Worm (Caenorhabditis elegans) whole organism, L1 larva: Measurements from ENCODE around the gene T17H7.7.

Source experiments
- C04F5.9 ChIP-seq: sonication (generic microtip); optimal IDR thresholded peaks from 2 replicates; lab custom pipeline; 2016; ENCODE audit warnings: missing genetic modification characterization, missing compliant biosample characterization
- C16A3.4 ChIP-seq: fragments of 150-350 bp; optimal IDR thresholded peaks from 2 replicates; lab custom pipeline; 2014; ENCODE audit warnings: missing biosample characterization, missing genetic modification characterization
- aha-1 ChIP-seq: fragments of 150-350 bp; optimal IDR thresholded peaks from 2 replicates; lab custom pipeline; 2014; ENCODE audit warnings: missing biosample characterization, missing genetic modification characterization
- alr-1 ChIP-seq: fragments of 200-800 bp; sonication (Bioruptor generic); optimal IDR thresholded peaks from 2 replicates; lab custom pipeline; 2018; ENCODE audit warnings: borderline replicate concordance, mild to moderate bottlenecking, missing genetic modification characterization, missing compliant biosample characterization
- aly-2 ChIP-seq: fragments of 150-350 bp; optimal IDR thresholded peaks from 2 replicates; lab custom pipeline; 2014; ENCODE audit warnings: missing biosample characterization, missing genetic modification characterization
- ama-1 ChIP-seq: fragments of 150-350 bp; optimal IDR thresholded peaks from 2 replicates; lab custom pipeline; 2014
- ceh-63 ChIP-seq: fragments of 200-800 bp; sonication (Bioruptor generic); optimal IDR thresholded peaks from 2 replicates; lab custom pipeline; 2018; ENCODE audit warnings: mild to moderate bottlenecking, missing genetic modification characterization, missing compliant biosample characterization
- ceh-8 ChIP-seq: fragments of 200-800 bp; sonication (Bioruptor generic); optimal IDR thresholded peaks from 2 replicates; lab custom pipeline; 2018; ENCODE audit warnings: mild to moderate bottlenecking, missing genetic modification characterization, moderate library complexity, missing compliant biosample characterization
- dsc-1 ChIP-seq: sonication (generic microtip); optimal IDR thresholded peaks from 2 replicates; lab custom pipeline; 2016; ENCODE audit warnings: mild to moderate bottlenecking, missing genetic modification characterization, missing compliant biosample characterization
- efl-1 ChIP-seq, 4 experiments: fragments of 150-350 bp; optimal IDR thresholded peaks in 3 of 4; peaks in 1 of 4; 1 replicate in 1 of 4; 2 replicates in 3 of 4; lab custom pipeline; 2014; ENCODE audit warnings: missing biosample characterization in 2 of 4, missing genetic modification characterization in 2 of 4, missing genetic modification reagents in 2 of 4
- efl-3 ChIP-seq: fragments of 200-800 bp; sonication (Bioruptor generic); optimal IDR thresholded peaks from 2 replicates; lab custom pipeline; 2018; ENCODE audit warnings: mild to moderate bottlenecking, missing genetic modification characterization, missing compliant biosample characterization
- egl-13 ChIP-seq: sonication (generic microtip); optimal IDR thresholded peaks from 2 replicates; lab custom pipeline; 2016; ENCODE audit warnings: missing genotype, missing genetic modification reagents, missing genetic modification characterization, missing compliant biosample characterization
- fkh-10 ChIP-seq: sonication (generic microtip); optimal IDR thresholded peaks from 2 replicates; lab custom pipeline; 2017; ENCODE audit warnings: missing biosample characterization, missing genetic modification reagents, missing genetic modification characterization
- fkh-4 ChIP-seq: sonication (generic microtip); optimal IDR thresholded peaks from 2 replicates; lab custom pipeline; 2016; ENCODE audit warnings: missing compliant biosample characterization, missing genetic modification characterization, borderline replicate concordance
- fkh-8 ChIP-seq: sonication (generic microtip); optimal IDR thresholded peaks from 2 replicates; lab custom pipeline; 2016; ENCODE audit warnings: mild to moderate bottlenecking, missing genetic modification characterization, missing compliant biosample characterization
- fos-1 ChIP-seq: fragments of 150-350 bp; optimal IDR thresholded peaks from 2 replicates; lab custom pipeline; 2014; ENCODE audit warnings: missing biosample characterization, missing genetic modification characterization
- hlh-17 ChIP-seq: fragments of 200-800 bp; sonication (Bioruptor generic); optimal IDR thresholded peaks from 2 replicates; lab custom pipeline; 2018; ENCODE audit warnings: missing genetic modification characterization, mild to moderate bottlenecking, missing compliant biosample characterization, moderate library complexity, borderline replicate concordance
- irx-1 ChIP-seq: sonication (generic microtip); optimal IDR thresholded peaks from 2 replicates; lab custom pipeline; 2016; ENCODE audit warnings: missing genetic modification characterization, missing compliant biosample characterization
- isw-1 ChIP-seq: fragments of 200-800 bp; sonication (Bioruptor generic); IDR thresholded peaks from 2 replicates; pipeline ENCODE4 v1.3.6; 2022; ENCODE audit warnings: missing genetic modification characterization, missing compliant biosample characterization
- jun-1 ChIP-seq: fragments of 150-350 bp; optimal IDR thresholded peaks from 2 replicates; lab custom pipeline; 2014; ENCODE audit warnings: missing biosample characterization, missing genetic modification reagents, missing genetic modification characterization
- lin-15B ChIP-seq: fragments of 150-350 bp; sonication (generic microtip); optimal IDR thresholded peaks from 3 replicates; lab custom pipeline; 2014; ENCODE audit warnings: missing biosample characterization, missing genetic modification characterization
- lin-39 ChIP-seq: fragments of 150-350 bp; optimal IDR thresholded peaks from 2 replicates; lab custom pipeline; 2014; ENCODE audit warnings: missing biosample characterization, missing genetic modification reagents, missing genetic modification characterization
- lsy-2 ChIP-seq, 2 experiments: fragments of 150-350 bp; optimal IDR thresholded peaks; 2 replicates each; lab custom pipeline; 2014; ENCODE audit warnings: missing biosample characterization in 2 of 2, missing genetic modification characterization in 2 of 2
- mef-2 ChIP-seq: fragments of 150-350 bp; optimal IDR thresholded peaks from 2 replicates; lab custom pipeline; 2014; ENCODE audit warnings: missing biosample characterization, missing genetic modification characterization
- nhr-11 ChIP-seq: fragments of 150-350 bp; optimal IDR thresholded peaks from 2 replicates; lab custom pipeline; 2014; ENCODE audit warnings: missing biosample characterization, missing genetic modification characterization
- nhr-19 ChIP-seq: fragments of 200-800 bp; sonication (Bioruptor generic); conservative IDR thresholded peaks from 2 replicates; pipeline ENCODE4 v1.3.6; 2022; ENCODE audit warnings: missing genetic modification characterization, missing compliant biosample characterization
- nhr-237 ChIP-seq: fragments of 150-350 bp; optimal IDR thresholded peaks from 2 replicates; lab custom pipeline; 2014; ENCODE audit warnings: missing biosample characterization, missing genetic modification characterization
- nhr-47 ChIP-seq: sonication (generic microtip); optimal IDR thresholded peaks from 2 replicates; lab custom pipeline; 2016; ENCODE audit warnings: mild to moderate bottlenecking, missing genetic modification characterization, moderate library complexity, missing compliant biosample characterization
- nhr-71 ChIP-seq: sonication (generic microtip); optimal IDR thresholded peaks from 2 replicates; lab custom pipeline; 2016; ENCODE audit warnings: mild to moderate bottlenecking, missing genetic modification characterization, moderate library complexity, missing compliant biosample characterization
- nhr-76 ChIP-seq: sonication (generic microtip); optimal IDR thresholded peaks from 2 replicates; lab custom pipeline; 2017; ENCODE audit warnings: missing biosample characterization, missing genetic modification characterization
- nhr-85 ChIP-seq: sonication (generic microtip); peaks from one replicate; lab custom pipeline; 2016; ENCODE audit warnings: missing genetic modification characterization, inconsistent platforms, missing compliant biosample characterization
- nhr-90 ChIP-seq: sonication (generic microtip); optimal IDR thresholded peaks from 2 replicates; lab custom pipeline; 2016; ENCODE audit warnings: mild to moderate bottlenecking, missing genetic modification characterization, missing compliant biosample characterization; ENCODE audit not compliant: poor library complexity
- pqm-1 ChIP-seq: sonication (generic microtip); optimal IDR thresholded peaks from 3 replicates; lab custom pipeline; 2017; ENCODE audit warnings: missing biosample characterization, missing genetic modification characterization
- skn-1 ChIP-seq: fragments of 150-350 bp; optimal IDR thresholded peaks from 2 replicates; lab custom pipeline; 2014; ENCODE audit warnings: missing biosample characterization, missing genetic modification characterization
- snpc-4 ChIP-seq: fragments of 150-350 bp; optimal IDR thresholded peaks from 2 replicates; lab custom pipeline; 2014; ENCODE audit warnings: missing biosample characterization, missing genetic modification characterization
- unc-62 ChIP-seq: fragments of 150-350 bp; optimal IDR thresholded peaks from 2 replicates; lab custom pipeline; 2014; ENCODE audit warnings: missing biosample characterization, missing genetic modification reagents, missing genetic modification characterization
- unc-86 ChIP-seq: sonication (generic microtip); optimal IDR thresholded peaks from 2 replicates; lab custom pipeline; 2016; ENCODE audit warnings: missing genetic modification characterization, missing compliant biosample characterization
- unc-98 ChIP-seq: fragments of 200-800 bp; sonication (Bioruptor generic); IDR thresholded peaks from 2 replicates; pipeline ENCODE4 v1.3.6; 2022; ENCODE audit warnings: missing genetic modification characterization, missing compliant biosample characterization
- vab-15 ChIP-seq: sonication (generic microtip); optimal IDR thresholded peaks from 2 replicates; lab custom pipeline; 2017; ENCODE audit warnings: missing genotype, mild to moderate bottlenecking, missing genetic modification characterization, missing compliant biosample characterization
- zip-4 ChIP-seq: fragments of 200-800 bp; sonication (Bioruptor generic); optimal IDR thresholded peaks from 2 replicates; lab custom pipeline; 2018; ENCODE audit warnings: mild to moderate bottlenecking, missing genetic modification characterization, moderate library complexity, missing compliant biosample characterization
- ztf-11 ChIP-seq, 2 experiments: sonication (generic microtip); optimal IDR thresholded peaks; 2 replicates each; lab custom pipeline; 2016 to 2017; ENCODE audit warnings: missing genetic modification characterization in 2 of 2, missing biosample characterization in 1 of 2, missing compliant biosample characterization in 1 of 2

T17H7.7 gene

DNA sequence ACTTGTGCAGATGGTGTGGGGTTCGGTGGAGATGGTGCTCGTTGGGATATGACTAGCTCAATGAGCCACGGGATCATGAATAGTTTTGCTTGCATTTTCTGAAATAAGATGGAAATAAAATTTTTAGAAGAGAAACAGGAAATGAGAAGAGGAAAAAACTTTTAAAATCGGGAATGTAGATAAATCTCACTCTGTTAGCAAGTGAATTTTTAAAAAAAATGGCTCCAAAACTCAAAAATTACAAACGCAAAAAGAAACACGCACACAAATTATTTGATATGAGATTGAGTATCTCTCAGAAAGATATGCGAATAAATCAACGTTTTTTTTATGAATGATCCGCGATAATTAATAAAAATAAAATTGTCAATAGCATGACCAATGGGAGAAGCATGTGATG is at the start of gene T17H7.7:
T17H7.7 (minus strand) TSS at position 101 of the 400 bp plus-strand sequence.
- TF ChIP-seq nhr-11: no peak
- no peak for TF ChIP-seq pqm-1 (tag; lab: Kevin White, UChicago)
- no peak for TF ChIP-seq ztf-11 (tag; optimal IDR thresholded peaks at IDR 0.05; lab: Kevin White, UChicago)
- no peak for TF ChIP-seq nhr-237 (tag; lab: Kevin White, UChicago)
- TF ChIP-seq fkh-10: no peak
- no peak for TF ChIP-seq mef-2 (tag; lab: Kevin White, UChicago)
- no peak for TF ChIP-seq nhr-71 (tag; lab: Kevin White, UChicago)
- no peak for TF ChIP-seq irx-1
- TF ChIP-seq nhr-19 (GFP tag; lab: Robert Waterston, UW): no peak
- no peak for TF ChIP-seq hlh-17 (GFP tag; lab: Kevin White, UChicago)
- no peak for TF ChIP-seq zip-4 (GFP tag; lab: Kevin White, UChicago)
- TF ChIP-seq alr-1 (tag; lab: Kevin White, UChicago): no peak

DNA sequence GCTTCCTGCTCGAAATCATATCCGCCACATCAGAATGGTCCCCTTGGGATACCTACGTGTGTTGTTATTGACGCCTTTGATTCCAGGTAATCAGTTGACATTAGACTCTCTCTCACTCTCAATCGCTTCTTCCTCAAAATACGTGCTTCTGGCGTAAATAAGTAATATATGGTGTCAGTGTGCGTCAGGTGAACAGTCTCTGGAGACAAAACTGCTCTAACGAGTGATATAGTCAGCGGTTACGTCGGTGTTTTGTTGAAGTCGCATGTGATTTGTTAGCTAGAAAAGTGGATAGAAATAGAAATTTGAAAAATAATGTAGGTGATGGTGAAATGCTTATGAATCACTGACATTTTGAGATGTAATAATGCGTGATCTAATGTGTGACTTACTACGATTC is 44.2 kb upstream of the T17H7.7 start:
- TF ChIP-seq fkh-10 (peak; percentile 9), unc-86 (no peak), nhr-71 (tag; lab: Kevin White, UChicago) (peak; percentile 52), fkh-8 (tag; lab: Kevin White, UChicago) (peak; percentile 23), ceh-8 (GFP tag; lab: Kevin White, UChicago) (peak; percentile 80), nhr-47 (tag; lab: Kevin White, UChicago) (peak; percentile 22), lin-39 (tag; lab: Kevin White, UChicago) (no peak)

ce11 chrIII:797507-797906 is 39.6 kb upstream of the T17H7.7 start:
- TF ChIP-seq efl-1 (optimal IDR thresholded peaks at IDR 0.05; lab: Kevin White, UChicago) (no peak), efl-1 (GFP tag; optimal IDR thresholded peaks at IDR 0.05 in 1 of 2; lab: Kevin White, UChicago) (peak in 1 of 2 experiments; percentile 53), ceh-63 (GFP tag; lab: Kevin White, UChicago) (no peak)

DNA sequence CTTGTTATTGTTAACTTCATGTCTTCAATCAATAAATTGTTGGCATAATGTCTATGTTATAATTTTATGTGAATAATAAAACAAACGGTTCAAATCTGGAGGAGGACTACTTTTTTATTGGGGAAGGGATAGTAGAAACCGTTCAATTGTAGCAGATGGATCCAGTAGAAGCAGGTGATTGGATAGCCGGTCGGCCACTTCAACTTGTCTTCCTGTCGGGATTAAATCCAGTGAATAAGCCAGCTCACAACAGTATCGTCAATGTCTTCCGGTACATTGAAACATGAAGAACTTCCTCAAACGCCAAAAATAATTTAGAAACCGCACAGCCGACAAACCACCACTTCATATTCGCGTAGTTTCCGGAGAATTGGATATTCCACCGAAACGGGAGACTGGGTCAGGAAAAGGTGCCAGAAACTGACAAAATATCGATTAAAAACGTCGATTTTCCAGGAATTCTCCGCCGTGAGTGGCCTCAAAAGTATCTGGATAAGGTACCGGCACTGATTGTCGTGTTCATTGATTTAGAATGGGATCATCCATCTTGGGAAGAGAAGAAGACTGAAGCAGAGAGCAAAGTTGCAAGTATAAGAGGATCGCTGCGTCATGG is 37.2 kb upstream of the T17H7.7 start, which contains the start of gene trpp-11:
trpp-11 (plus strand) TSS at position 153 of the 613 bp plus-strand sequence.
- peak in 1 of 2 experiments; percentile 24 for TF ChIP-seq lsy-2 (tag; optimal IDR thresholded peaks at IDR 0.05; lab: Kevin White, UChicago)
- TF ChIP-seq ceh-63 (GFP tag; lab: Kevin White, UChicago): no peak

- TF ChIP-seq fkh-4 (tag; lab: Kevin White, UChicago) (no peak), jun-1 (tag; lab: Kevin White, UChicago) (no peak), irx-1 (peak; percentile 40), nhr-85 (tag; lab: Kevin White, UChicago) (peak; percentile 11)
These were observed 36.1 kb upstream of the T17H7.7 start, which contains the start of gene rps-29 for ce11 chrIII:794000-794399. Gene rps-29, plus strand, starts transcription at chrIII:794300.

ce11 chrIII:793595-793994 is 35.7 kb upstream of the T17H7.7 start, which contains the start of gene snt-2:
Gene snt-2, minus strand, starts transcription at chrIII:793733.
- TF ChIP-seq ama-1 (lab: Kevin White, UChicago): no peak
- no peak for TF ChIP-seq unc-62 (GFP tag; lab: Kevin White, UChicago)
- peak; percentile 19 for TF ChIP-seq aly-2
- peak; percentile 85 for TF ChIP-seq skn-1 (tag; lab: Kevin White, UChicago)
- TF ChIP-seq nhr-19 (GFP tag; lab: Robert Waterston, UW): peak; percentile 77
- peak; percentile 24 for TF ChIP-seq vab-15 (tag; lab: Kevin White, UChicago)
- no peak for TF ChIP-seq efl-3 (GFP tag; lab: Kevin White, UChicago)
- TF ChIP-seq aha-1 (tag; lab: Kevin White, UChicago): peak; percentile 49
- TF ChIP-seq dsc-1 (tag; lab: Kevin White, UChicago): peak; percentile 77
- no peak for TF ChIP-seq unc-98 (GFP tag; lab: Robert Waterston, UW)
- peak; percentile 62 for TF ChIP-seq fos-1 (tag; lab: Kevin White, UChicago)
- peak; percentile 50 for TF ChIP-seq C04F5.9
- TF ChIP-seq egl-13 (tag; lab: Kevin White, UChicago): peak; percentile 43
- no peak for TF ChIP-seq hlh-17 (GFP tag; lab: Kevin White, UChicago)
- TF ChIP-seq lin-15B (tag; lab: Kevin White, UChicago): peak; percentile 72
- no peak for TF ChIP-seq nhr-76
- TF ChIP-seq efl-1 (optimal IDR thresholded peaks at IDR 0.05; lab: Kevin White, UChicago): peak; percentile 84 to 86
- peak; percentile 82 to 97 for TF ChIP-seq efl-1 (GFP tag; optimal IDR thresholded peaks at IDR 0.05 in 1 of 2; lab: Kevin White, UChicago)
- peak; percentile 78 for TF ChIP-seq isw-1
- TF ChIP-seq irx-1: peak; percentile 76
- TF ChIP-seq lin-39 (tag; lab: Kevin White, UChicago): peak; percentile 40
- TF ChIP-seq nhr-90 (tag; lab: Kevin White, UChicago): peak; percentile 76
- peak; percentile 80 for TF ChIP-seq C16A3.4 (tag; lab: Kevin White, UChicago)
- peak; percentile 43 for TF ChIP-seq snpc-4 (tag; lab: Kevin White, UChicago)
